Fruit fly (Drosophila melanogaster) Kc167 (cell line): ENCODE measurements around the gene CG34181.

Experiments
- Sin3A ChIP-seq: fragments of >200 bp; optimal IDR thresholded peaks from 2 replicates; lab custom pipeline; 2018; ENCODE audit warnings: missing external identifiers
- h ChIP-seq: fragments of >200 bp; optimal IDR thresholded peaks from 3 replicates; lab custom pipeline; 2018; ENCODE audit warnings: missing external identifiers
- insv ChIP-seq: fragments of >200 bp; optimal IDR thresholded peaks from 3 replicates; lab custom pipeline; 2018; ENCODE audit warnings: missing external identifiers
- ttk ChIP-seq: sonication (Bioruptor generic); optimal IDR thresholded peaks from 2 replicates; lab custom pipeline; 2017; ENCODE audit warnings: missing external identifiers

DNA sequence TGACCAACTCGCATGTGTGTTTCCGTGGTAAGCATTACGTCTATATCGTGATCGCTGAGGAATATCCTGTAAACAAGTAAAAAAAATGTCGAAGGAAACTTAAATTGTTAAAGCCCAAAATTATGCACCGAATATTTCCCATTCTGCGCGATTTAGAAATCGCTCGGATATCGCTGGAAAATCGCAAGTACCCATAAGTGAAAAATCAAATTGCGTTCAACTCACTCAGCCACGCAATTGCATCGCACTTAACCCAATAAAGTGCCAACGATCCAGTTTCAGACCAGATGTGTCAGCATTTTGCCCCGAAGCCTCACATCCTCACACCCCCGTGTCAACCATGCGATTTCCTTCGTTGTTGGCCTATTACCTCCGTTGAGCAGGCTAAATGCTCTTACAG is 29.0 kb downstream of the CG34181 start:
- no peak for TF ChIP-seq Sin3A (lab: Kevin White, UChicago)
- TF ChIP-seq insv (lab: Kevin White, UChicago), result no peak
- TF ChIP-seq h (lab: Kevin White, UChicago), result no peak
- no peak for TF ChIP-seq ttk (lab: Kevin White, UChicago)
